Fruit fly (Drosophila melanogaster): ENCODE data around the gene Top3alpha.

Top3alpha gene

dm6 chr2L:19546869-19547710 lies 49.1 kb downstream of the Top3alpha start, which contains the start of gene CG10337:
TSS of gene CG10337 (minus strand) at chr2L:19546959.
- TF ChIP-seq CG1620 (GFP tag; optimal IDR thresholded peaks at IDR 0.05) (no peak), CG12768 (GFP tag; optimal IDR thresholded peaks at IDR 0.05) (peak; percentile 77), toe (GFP tag; optimal IDR thresholded peaks at IDR 0.05) (no peak), CG33017 (tag; optimal IDR thresholded peaks at IDR 0.05) (peak; percentile 73), pad (GFP tag; optimal IDR thresholded peaks at IDR 0.05) (peak; percentile 34), CG14711 (tag; optimal IDR thresholded peaks at IDR 0.05) (peak; percentile 67), cnc (optimal IDR thresholded peaks at IDR 0.05) (peak; percentile 44 to 86), cic (GFP tag; optimal IDR thresholded peaks at IDR 0.05) (peak; percentile 74), CG5204 (GFP tag; optimal IDR thresholded peaks at IDR 0.05) (peak; percentile 56), bab1 (GFP tag; optimal IDR thresholded peaks at IDR 0.05) (peak; percentile 60), kay (GFP tag; ENCODE audit: borderline replicate concordance) (peak; percentile 70), Crg-1 (GFP tag; optimal IDR thresholded peaks at IDR 0.05) (no peak), Clk (GFP tag; optimal IDR thresholded peaks at IDR 0.05) (no peak), Hr96 (GFP tag; optimal IDR thresholded peaks at IDR 0.05) (peak; percentile 21), CG7101 (tag; optimal IDR thresholded peaks at IDR 0.05) (peak; percentile 80), CG11617 (GFP tag; optimal IDR thresholded peaks at IDR 0.05) (peak; percentile 85), Mnt (GFP tag; optimal IDR thresholded peaks at IDR 0.05) (peak; percentile 62), tj (GFP tag; optimal IDR thresholded peaks at IDR 0.05) (peak; percentile 72), CG7045 (GFP tag; optimal IDR thresholded peaks at IDR 0.05) (peak; percentile 71)

dm6 chr2L:19548158-19548557 lies 50.2 kb downstream of the Top3alpha start, which contains the start of gene Tep4:
TSS of gene Tep4 (plus strand) at chr2L:19548507.
- TF ChIP-seq cic (GFP tag; optimal IDR thresholded peaks at IDR 0.05) (peak; percentile 48), ovo (GFP tag; optimal IDR thresholded peaks at IDR 0.05) (peak; percentile 15), CG14711 (tag; optimal IDR thresholded peaks at IDR 0.05) (no peak), toe (GFP tag; optimal IDR thresholded peaks at IDR 0.05) (no peak), CG12768 (GFP tag; optimal IDR thresholded peaks at IDR 0.05) (no peak), Hr96 (GFP tag; optimal IDR thresholded peaks at IDR 0.05) (no peak), kay (GFP tag; ENCODE audit: borderline replicate concordance) (peak; percentile 98), pad (GFP tag; optimal IDR thresholded peaks at IDR 0.05) (no peak), CG11617 (GFP tag; optimal IDR thresholded peaks at IDR 0.05) (no peak)

dm6 chr2L:19549412-19549811 lies 51.4 kb downstream of the Top3alpha start:
- TF ChIP-seq toe (GFP tag; optimal IDR thresholded peaks at IDR 0.05) (no peak), bab1 (GFP tag; optimal IDR thresholded peaks at IDR 0.05) (peak; percentile 23), Hr96 (GFP tag; optimal IDR thresholded peaks at IDR 0.05) (peak; percentile 5), Mnt (GFP tag; optimal IDR thresholded peaks at IDR 0.05) (no peak), cic (GFP tag; optimal IDR thresholded peaks at IDR 0.05) (peak; percentile 52), tj (GFP tag; optimal IDR thresholded peaks at IDR 0.05) (peak; percentile 12), CG12768 (GFP tag; optimal IDR thresholded peaks at IDR 0.05) (peak; percentile 6)

Data from whole organism, adult.